Fruit fly (Drosophila melanogaster): ENCODE measurements around the gene hid.
A peak's percentile ranks its signal among the peaks of the same experiment; 100 is the strongest.

The hid gene

dm6 chr3L:18212237-18212653 lies 26.8 kb upstream of the hid start (continued):
- TF ChIP-seq crp (GFP tag; optimal IDR thresholded peaks at IDR 0.05), result peak in 1 of 2 experiments; percentile 7
- peak; percentile 95 for TF ChIP-seq ara (GFP tag; IDR thresholded peaks at IDR 0.05)
- TF ChIP-seq CG4360 (GFP tag; IDR thresholded peaks at IDR 0.05), result peak; percentile 78
- TF ChIP-seq peb (GFP tag; IDR thresholded peaks at IDR 0.05), result peak; percentile 92
- no peak for TF ChIP-seq grn (GFP tag; optimal IDR thresholded peaks at IDR 0.05)
- peak; percentile 33 for TF ChIP-seq ab (GFP tag; optimal IDR thresholded peaks at IDR 0.05)
- TF ChIP-seq CG11398 (GFP tag; optimal IDR thresholded peaks at IDR 0.05), result no peak
- peak; percentile 52 for TF ChIP-seq Hmr (GFP tag; optimal IDR thresholded peaks at IDR 0.05)
- peak; percentile 94 for TF ChIP-seq sisA (GFP tag; IDR thresholded peaks at IDR 0.05)
- TF ChIP-seq CG12391 (tag; optimal IDR thresholded peaks at IDR 0.05), result peak; percentile 69
- TF ChIP-seq CG7372 (GFP tag; IDR thresholded peaks at IDR 0.05), result peak; percentile 78
- no peak for TF ChIP-seq CG2129 (GFP tag; IDR thresholded peaks at IDR 0.05; ENCODE audit: partially characterized antibody)
- peak; percentile 66 for TF ChIP-seq Ravus (GFP tag; IDR thresholded peaks at IDR 0.05)
- no peak for TF ChIP-seq eyg (GFP tag; optimal IDR thresholded peaks at IDR 0.05)
- peak; percentile 82 for TF ChIP-seq CG17361 (GFP tag; IDR thresholded peaks at IDR 0.05)
- no peak for TF ChIP-seq CG10959 (GFP tag; IDR thresholded peaks at IDR 0.05)
- TF ChIP-seq Hsf (GFP tag; optimal IDR thresholded peaks at IDR 0.05), result peak; percentile 51
- no peak for TF ChIP-seq hb (GFP tag; IDR thresholded peaks at IDR 0.05; ENCODE audit: partially characterized antibody)
- TF ChIP-seq run (tag; optimal IDR thresholded peaks at IDR 0.05), result peak; percentile 58
- TF ChIP-seq CG9437 (GFP tag; optimal IDR thresholded peaks at IDR 0.05), result peak; percentile 58
- TF ChIP-seq CG30020 (tag; optimal IDR thresholded peaks at IDR 0.05), result no peak
- peak; percentile 82 for TF ChIP-seq CG17359 (tag; optimal IDR thresholded peaks at IDR 0.05)
- no peak for TF ChIP-seq CG4282 (GFP tag; optimal IDR thresholded peaks at IDR 0.05)
- peak; percentile 14 for TF ChIP-seq mam (GFP tag; optimal IDR thresholded peaks at IDR 0.05)
- peak; percentile 17 for TF ChIP-seq CG6654 (GFP tag; optimal IDR thresholded peaks at IDR 0.05)
- peak; percentile 59 for TF ChIP-seq zen (tag; optimal IDR thresholded peaks at IDR 0.05)
- peak; percentile 71 for TF ChIP-seq CG1529 (GFP tag; optimal IDR thresholded peaks at IDR 0.05)
- peak; percentile 55; the same call in 1 of the 3 replicates for TF ChIP-seq z (GFP tag; IDR thresholded peaks at IDR 0.05)
- peak; percentile 40 for TF ChIP-seq trem (tag; optimal IDR thresholded peaks at IDR 0.05)
- no peak for TF ChIP-seq CG8089 (GFP tag; optimal IDR thresholded peaks at IDR 0.05)
- peak; percentile 57 for TF ChIP-seq CG1602 (GFP tag; optimal IDR thresholded peaks at IDR 0.05)
- TF ChIP-seq pita (GFP tag; optimal IDR thresholded peaks at IDR 0.05), result no peak
- TF ChIP-seq cg (GFP tag; optimal IDR thresholded peaks at IDR 0.05), result no peak
- no peak for TF ChIP-seq Bgb (GFP tag; IDR thresholded peaks at IDR 0.05; ENCODE audit: partially characterized antibody)
- TF ChIP-seq CG33213 (GFP tag; optimal IDR thresholded peaks at IDR 0.05), result peak; percentile 49
- peak; percentile 94; the same call in 2 of the 3 replicates for TF ChIP-seq CG34422 (GFP tag; IDR thresholded peaks at IDR 0.05)
- peak; percentile 46 for TF ChIP-seq Fer3 (tag; optimal IDR thresholded peaks at IDR 0.05)
- no peak for TF ChIP-seq CG34376 (GFP tag; optimal IDR thresholded peaks at IDR 0.05)
- TF ChIP-seq h (optimal IDR thresholded peaks at IDR 0.05), result no peak
- TF ChIP-seq CG7928 (GFP tag; optimal IDR thresholded peaks at IDR 0.05), result no peak
- peak; percentile 59 for TF ChIP-seq Chrac-16 (GFP tag; optimal IDR thresholded peaks at IDR 0.05)
- peak; percentile 69 for TF ChIP-seq Abd-B (GFP tag; optimal IDR thresholded peaks at IDR 0.05)
- peak; percentile 6 for TF ChIP-seq Ets97D (GFP tag; optimal IDR thresholded peaks at IDR 0.05)
- peak; percentile 43 for TF ChIP-seq Antp (GFP tag; optimal IDR thresholded peaks at IDR 0.05)
- TF ChIP-seq CG8944 (GFP tag; optimal IDR thresholded peaks at IDR 0.05), result peak; percentile 28
- TF ChIP-seq bsh (GFP tag; optimal IDR thresholded peaks at IDR 0.05), result peak; percentile 45 to 82
- peak; percentile 70 for TF ChIP-seq CG9932 (GFP tag; IDR thresholded peaks at IDR 0.05)
- no peak for TF ChIP-seq bbx (GFP tag; IDR thresholded peaks at IDR 0.05; ENCODE audit: partially characterized antibody)
- no peak for TF ChIP-seq pho (GFP tag; optimal IDR thresholded peaks at IDR 0.05)
- no peak for TF ChIP-seq Poxn (GFP tag; IDR thresholded peaks at IDR 0.05)
- TF ChIP-seq CG5245 (GFP tag; optimal IDR thresholded peaks at IDR 0.05), result peak; percentile 53
- no peak; the same call in none of the 2 replicates for TF ChIP-seq CG11247 (GFP tag; IDR thresholded peaks at IDR 0.05)

All from whole organism, embryonic.